Worm (Caenorhabditis elegans): ENCODE results near the gene sax-3.

ce11 chrX:3443526-3443925 is 22.2 kb downstream of the sax-3 start, which contains the start of gene ZK813.2:
- no peak for TF ChIP-seq Y56A3A.18 (GFP tag; IDR thresholded peaks at IDR 0.05)
- TF ChIP-seq ztf-6 (GFP tag; IDR thresholded peaks at IDR 0.05), result no peak
- no peak for TF ChIP-seq dpl-1 (GFP tag; optimal IDR thresholded peaks at IDR 0.05)

Measured in whole organism, young adult.